Worm (Caenorhabditis elegans): ENCODE data around the gene exos-8.

exos-8 gene

DNA sequence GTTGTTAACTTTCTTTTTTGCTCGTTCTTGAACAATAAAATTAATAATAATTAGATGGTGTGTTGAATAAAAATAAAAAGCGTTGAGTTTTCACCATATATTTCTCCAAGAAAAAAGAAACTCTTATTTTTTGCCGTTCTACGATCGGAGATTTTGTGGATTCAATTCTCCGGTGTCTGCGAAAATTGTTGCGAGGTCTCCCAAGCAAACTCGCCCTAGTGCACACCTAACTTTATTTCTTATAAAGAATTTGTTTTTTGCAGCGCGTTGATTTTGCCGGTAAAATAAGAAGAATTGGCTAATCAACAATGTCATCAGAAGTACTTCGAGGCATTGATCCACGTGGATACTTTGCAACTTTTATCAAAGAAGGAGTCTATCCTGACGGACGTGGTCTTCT is at the start of gene exos-8:
Gene exos-8 (plus strand): TSS at position 264 of the 400 bp plus-strand sequence.
- no peak for TF ChIP-seq ceh-91 (GFP tag; IDR thresholded peaks at IDR 0.05)
- TF ChIP-seq ztf-22 (GFP tag; optimal IDR thresholded peaks at IDR 0.05) = no peak
- TF ChIP-seq rec-8 (tag; optimal IDR thresholded peaks at IDR 0.05) = peak in 1 of 2 experiments; percentile 39
- TF ChIP-seq tlf-1 (GFP tag; optimal IDR thresholded peaks at IDR 0.05) = no peak
- no peak for TF ChIP-seq bed-1 (GFP tag; IDR thresholded peaks at IDR 0.05)
- no peak for TF ChIP-seq Y67H2A.10 (GFP tag; conservative IDR thresholded peaks at IDR 0.05)
- TF ChIP-seq Y53F4B.3 (GFP tag; IDR thresholded peaks at IDR 0.05) = no peak
- TF ChIP-seq ceh-27 (GFP tag; optimal IDR thresholded peaks at IDR 0.05) = peak; percentile 60
- TF ChIP-seq Y53G8AR.9 (GFP tag; conservative IDR thresholded peaks at IDR 0.05) = no peak
- TF ChIP-seq lag-1 (GFP tag; IDR thresholded peaks at IDR 0.05) = no peak
- no peak for TF ChIP-seq ceh-58 (GFP tag; IDR thresholded peaks at IDR 0.05)
- TF ChIP-seq ceh-100 (GFP tag; IDR thresholded peaks at IDR 0.05) = peak; percentile 97
- no peak for TF ChIP-seq lin-35 (GFP tag; optimal IDR thresholded peaks at IDR 0.05)
- no peak for TF ChIP-seq Y79H2A.3 (GFP tag; conservative IDR thresholded peaks at IDR 0.05)
- no peak for TF ChIP-seq athp-1 (tag; optimal IDR thresholded peaks at IDR 0.05)
- TF ChIP-seq attf-6 (GFP tag; IDR thresholded peaks at IDR 0.05) = no peak
- TF ChIP-seq sea-2 (GFP tag; IDR thresholded peaks at IDR 0.05) = no peak
- TF ChIP-seq egrh-3 (GFP tag; IDR thresholded peaks at IDR 0.05) = no peak
- no peak for TF ChIP-seq nfya-1 (tag; optimal IDR thresholded peaks at IDR 0.05; ENCODE audit: borderline replicate concordance, insufficient read depth)
- TF ChIP-seq B0336.3 (GFP tag; IDR thresholded peaks at IDR 0.05) = no peak
- TF ChIP-seq him-1 (tag; optimal IDR thresholded peaks at IDR 0.05) = peak; percentile 12
- 0 out of 2 replicates have a peak, but pooled peaks have one; percentile 15 for TF ChIP-seq madf-3 (GFP tag; IDR thresholded peaks at IDR 0.05)
- no peak for TF ChIP-seq ztf-6 (GFP tag; IDR thresholded peaks at IDR 0.05)
- peak; percentile 69; the same call in 1 of the 2 replicates for TF ChIP-seq D2030.7 (GFP tag; IDR thresholded peaks at IDR 0.05)
- peak; percentile 37 for TF ChIP-seq dpl-1 (GFP tag; optimal IDR thresholded peaks at IDR 0.05)
- no peak for TF ChIP-seq ceh-79 (tag; optimal IDR thresholded peaks at IDR 0.05)
- TF ChIP-seq B0035.1 (tag; optimal IDR thresholded peaks at IDR 0.05) = no peak
- TF ChIP-seq gei-17 (GFP tag; optimal IDR thresholded peaks at IDR 0.05) = no peak
- no peak for TF ChIP-seq ztf-25 (GFP tag; IDR thresholded peaks at IDR 0.05)
- TF ChIP-seq T07F8.4 (tag; optimal IDR thresholded peaks at IDR 0.05) = no peak
- no peak for TF ChIP-seq mes-4 (tag; optimal IDR thresholded peaks at IDR 0.05)
- TF ChIP-seq zim-3 (tag; optimal IDR thresholded peaks at IDR 0.05) = no peak
- TF ChIP-seq snpc-3.4 (tag; optimal IDR thresholded peaks at IDR 0.05) = no peak
- no peak for TF ChIP-seq hlh-26 (GFP tag; conservative IDR thresholded peaks at IDR 0.05)
- TF ChIP-seq K11D2.4 (GFP tag; IDR thresholded peaks at IDR 0.05) = no peak
- peak; percentile 64; the same call in 1 of the 2 replicates for TF ChIP-seq bed-2 (GFP tag; IDR thresholded peaks at IDR 0.05)
- no peak for TF ChIP-seq hlh-12 (tag; optimal IDR thresholded peaks at IDR 0.05)
- TF ChIP-seq F37B4.10 (GFP tag; IDR thresholded peaks at IDR 0.05) = no peak
- no peak for TF ChIP-seq hmg-20 (GFP tag; IDR thresholded peaks at IDR 0.05)
- no peak for TF ChIP-seq snpc-4 (GFP tag; optimal IDR thresholded peaks at IDR 0.05)
- TF ChIP-seq snpc-4 (tag; optimal IDR thresholded peaks at IDR 0.05) = no peak
- TF ChIP-seq T26A5.8 (tag; optimal IDR thresholded peaks at IDR 0.05) = no peak
- TF ChIP-seq ekl-4 (GFP tag; IDR thresholded peaks at IDR 0.05) = no peak
- TF ChIP-seq F22D6.2 (tag; optimal IDR thresholded peaks at IDR 0.05) = no peak
- TF ChIP-seq nhr-179 (tag; optimal IDR thresholded peaks at IDR 0.05) = no peak
- TF ChIP-seq nhr-90 (tag; optimal IDR thresholded peaks at IDR 0.05) = no peak
- no peak for TF ChIP-seq F39B2.1 (GFP tag; IDR thresholded peaks at IDR 0.05)
- no peak; the same call in 1 of the 2 replicates for TF ChIP-seq lir-1 (GFP tag; conservative IDR thresholded peaks at IDR 0.05)
- no peak for TF ChIP-seq F52B5.7 (tag; optimal IDR thresholded peaks at IDR 0.05)
- TF ChIP-seq egl-44 (GFP tag; IDR thresholded peaks at IDR 0.05) = 0 out of 2 replicates have a peak, but pooled peaks have one; percentile 20
